Fruit fly (Drosophila melanogaster) Kc167 (cell line): Measurements from ENCODE around the gene CG14770.

Source experiments
- Myc ChIP-seq: fragments of >200 bp; optimal IDR thresholded peaks from 2 replicates; lab custom pipeline; 2017; ENCODE audit warnings: missing external identifiers
- Sin3A ChIP-seq: fragments of >200 bp; optimal IDR thresholded peaks from 2 replicates; lab custom pipeline; 2018; ENCODE audit warnings: missing external identifiers
- h ChIP-seq: fragments of >200 bp; optimal IDR thresholded peaks from 3 replicates; lab custom pipeline; 2018; ENCODE audit warnings: missing external identifiers
- insv ChIP-seq: fragments of >200 bp; optimal IDR thresholded peaks from 3 replicates; lab custom pipeline; 2018; ENCODE audit warnings: missing external identifiers
- psq ChIP-seq: fragments of >200 bp; optimal IDR thresholded peaks from 2 replicates; lab custom pipeline; 2017; ENCODE audit warnings: missing external identifiers
- ttk ChIP-seq: sonication (Bioruptor generic); optimal IDR thresholded peaks from 2 replicates; lab custom pipeline; 2017; ENCODE audit warnings: missing external identifiers

Gene CG14770

DNA sequence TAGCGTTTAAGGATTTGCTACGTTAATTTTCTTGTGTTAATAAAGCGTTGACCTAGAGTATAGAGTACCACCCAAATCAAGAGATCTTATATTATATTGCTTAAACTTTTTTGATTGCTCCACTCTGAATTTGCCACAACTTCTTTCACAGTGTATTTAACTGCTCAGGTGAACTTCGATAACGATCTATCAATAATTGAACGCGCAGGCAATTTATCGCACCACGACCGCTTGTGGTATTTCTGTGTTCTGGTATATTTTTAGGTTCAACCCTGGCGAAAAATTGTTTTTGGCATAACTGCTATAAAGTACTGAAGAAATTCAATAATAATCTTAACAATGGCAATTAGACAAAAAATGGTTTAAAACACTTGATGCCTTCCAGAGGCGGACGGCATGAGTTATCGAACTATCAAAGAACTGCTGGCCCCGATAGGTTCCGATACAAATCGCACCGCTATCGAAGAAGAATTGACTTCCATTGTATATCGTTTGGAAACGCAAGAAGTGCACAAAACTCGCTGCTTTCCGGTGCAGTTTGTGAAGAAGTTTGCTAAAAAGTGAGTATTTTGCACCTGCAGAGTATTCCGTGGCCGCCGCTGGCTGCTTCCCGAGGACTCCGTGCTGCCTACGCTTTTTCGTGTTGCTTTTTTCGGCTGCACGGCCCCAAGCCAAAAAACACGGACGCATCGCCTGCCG lies 1.2 kb downstream of the CG14770 start, which contains the start of gene ssx:
TSS of gene ssx (plus strand) at position 477 of the 699 bp plus-strand sequence.
- TF ChIP-seq Myc (no peak), ttk (lab: Kevin White, UChicago) (no peak), psq (lab: Kevin White, UChicago) (no peak)

DNA sequence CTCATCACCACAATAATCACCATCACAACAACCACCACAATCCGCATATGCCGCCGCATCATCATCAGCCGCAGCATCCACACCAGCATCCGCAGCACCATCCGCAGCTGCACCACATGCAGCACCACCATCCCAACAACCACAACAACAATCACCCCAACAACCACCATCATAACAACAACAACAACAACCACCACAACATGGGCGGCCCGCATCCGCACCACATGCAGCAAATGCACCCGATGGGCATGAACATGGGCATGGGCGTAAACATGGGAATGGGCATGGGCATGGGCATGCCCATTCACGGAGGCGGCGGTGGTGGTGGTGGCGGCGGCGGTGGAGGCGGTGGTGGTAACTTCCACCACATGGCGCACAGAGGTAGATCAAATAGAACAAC lies 3.6 kb downstream of the CG14770 start:
- TF ChIP-seq Sin3A (lab: Kevin White, UChicago) (no peak), h (lab: Kevin White, UChicago) (no peak), Myc (no peak), psq (lab: Kevin White, UChicago) (no peak), insv (lab: Kevin White, UChicago) (no peak), ttk (lab: Kevin White, UChicago) (no peak)

DNA sequence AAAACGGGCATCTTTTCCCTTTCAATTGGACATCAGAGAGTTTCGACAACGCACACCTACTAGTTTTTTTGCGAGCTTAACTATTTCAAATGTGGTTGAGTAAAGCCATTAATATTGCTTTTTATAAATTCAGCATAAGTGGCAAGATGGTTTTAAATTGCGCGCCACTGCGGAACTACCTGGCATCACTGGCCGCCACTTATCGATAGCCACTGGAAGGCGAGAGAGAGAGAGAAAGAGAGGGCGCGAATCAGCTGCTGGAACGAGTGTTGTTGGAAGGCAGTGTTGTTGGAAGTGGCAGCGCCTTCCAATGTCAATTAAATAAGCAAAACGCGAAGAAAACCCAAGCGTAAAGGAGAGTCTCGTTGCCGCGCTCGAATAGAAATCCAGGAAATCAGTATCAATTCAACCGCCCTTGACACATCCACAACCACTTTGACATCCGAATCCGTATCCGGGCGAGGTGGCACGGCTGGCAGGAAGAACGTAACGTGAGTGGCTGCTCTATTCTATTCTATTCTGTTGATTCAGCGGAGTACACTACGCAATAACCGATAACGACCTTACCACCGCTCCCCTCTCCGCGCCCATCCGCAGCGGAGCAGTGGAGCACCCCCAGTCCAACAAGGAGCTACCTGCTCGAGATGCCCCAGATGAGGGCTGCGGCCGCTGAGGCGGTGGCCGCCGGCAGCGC lies 6.4 kb downstream of the CG14770 start, which contains the start of gene AMPKalpha:
TSS of gene AMPKalpha (plus strand) at position 272 of the 694 bp plus-strand sequence.
- no peak for TF ChIP-seq ttk (lab: Kevin White, UChicago)
- no peak for TF ChIP-seq insv (lab: Kevin White, UChicago)
- TF ChIP-seq Sin3A (lab: Kevin White, UChicago) = no peak
- no peak for TF ChIP-seq psq (lab: Kevin White, UChicago)
- TF ChIP-seq Myc = no peak
- no peak for TF ChIP-seq h (lab: Kevin White, UChicago)

DNA sequence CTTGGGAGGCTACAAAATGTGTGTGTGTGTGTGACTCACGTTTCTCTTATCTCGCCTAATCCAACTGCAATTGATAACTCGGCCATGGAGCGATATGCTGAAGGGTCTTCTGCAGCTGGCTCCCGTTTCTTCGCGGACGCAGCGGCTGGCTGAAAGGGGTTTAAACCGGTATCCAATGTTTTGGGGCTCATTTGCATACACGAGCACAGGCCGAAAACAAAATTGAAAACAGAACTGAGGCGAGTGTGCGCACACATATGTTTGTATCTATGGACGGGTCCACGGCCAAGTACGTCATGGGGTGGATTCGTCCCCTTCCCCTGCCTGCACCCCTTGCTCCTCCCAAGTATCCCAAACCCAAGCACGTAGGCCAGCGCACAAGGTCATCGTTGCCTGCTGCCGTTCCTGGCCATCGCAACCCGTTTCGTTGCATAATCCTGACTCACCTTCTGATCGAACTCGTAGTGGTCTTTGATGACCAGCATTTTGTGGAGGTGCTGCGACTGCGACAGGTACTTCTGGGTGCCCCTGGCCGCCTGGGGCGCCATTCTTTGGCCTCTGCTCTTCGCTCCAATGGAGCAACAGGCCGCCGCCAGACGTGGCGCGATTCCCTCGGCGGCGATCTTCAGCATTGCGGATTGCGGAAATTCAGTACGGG lies 10.8 kb downstream of the CG14770 start:
- TF ChIP-seq h (lab: Kevin White, UChicago) (no peak), Myc (no peak), insv (lab: Kevin White, UChicago) (no peak), psq (lab: Kevin White, UChicago) (no peak)

DNA sequence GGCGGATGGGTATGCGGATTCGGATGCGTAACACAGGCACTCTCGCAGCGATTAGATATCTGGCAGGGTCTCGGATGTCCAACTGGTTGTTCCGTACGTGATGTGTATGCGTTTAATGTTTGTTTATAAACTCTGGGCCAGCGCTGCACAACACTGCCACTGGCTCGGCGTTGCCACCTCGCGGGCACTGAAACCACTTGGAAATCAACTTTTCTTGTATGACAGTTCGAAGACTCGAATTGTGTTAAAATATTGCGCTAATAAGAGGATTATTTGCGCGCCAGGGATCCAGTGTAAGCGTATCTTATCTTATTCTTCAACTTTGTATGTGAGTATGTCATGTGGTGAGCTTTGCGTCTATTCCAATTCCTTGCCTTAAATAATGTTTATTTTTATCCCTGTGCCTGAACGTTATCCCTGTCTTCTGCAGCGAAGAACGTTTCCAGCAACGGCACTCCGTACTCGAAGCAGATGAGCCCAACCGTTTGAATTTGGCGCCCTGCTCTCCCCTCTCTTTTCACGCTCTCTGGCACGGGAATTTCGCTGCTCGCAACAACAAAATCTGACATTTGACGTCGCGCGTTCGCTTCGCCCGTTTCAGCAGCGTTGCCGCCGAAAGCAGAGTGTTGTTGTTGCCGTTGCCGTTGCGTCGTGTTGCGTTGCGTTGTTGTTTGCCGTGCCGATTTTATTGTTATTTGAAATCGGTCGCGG lies 11.5 kb downstream of the CG14770 start, which contains the start of the genes CG3719 and CG32813:
TSS of gene CG3719 (minus strand) at position 131 of the 711 bp plus-strand sequence.
TSS of gene CG32813 (plus strand) at position 565 of the 711 bp plus-strand sequence.
- TF ChIP-seq ttk (lab: Kevin White, UChicago) (no peak), psq (lab: Kevin White, UChicago) (no peak), Sin3A (lab: Kevin White, UChicago) (no peak), h (lab: Kevin White, UChicago) (no peak), insv (lab: Kevin White, UChicago) (no peak), Myc (no peak)

DNA sequence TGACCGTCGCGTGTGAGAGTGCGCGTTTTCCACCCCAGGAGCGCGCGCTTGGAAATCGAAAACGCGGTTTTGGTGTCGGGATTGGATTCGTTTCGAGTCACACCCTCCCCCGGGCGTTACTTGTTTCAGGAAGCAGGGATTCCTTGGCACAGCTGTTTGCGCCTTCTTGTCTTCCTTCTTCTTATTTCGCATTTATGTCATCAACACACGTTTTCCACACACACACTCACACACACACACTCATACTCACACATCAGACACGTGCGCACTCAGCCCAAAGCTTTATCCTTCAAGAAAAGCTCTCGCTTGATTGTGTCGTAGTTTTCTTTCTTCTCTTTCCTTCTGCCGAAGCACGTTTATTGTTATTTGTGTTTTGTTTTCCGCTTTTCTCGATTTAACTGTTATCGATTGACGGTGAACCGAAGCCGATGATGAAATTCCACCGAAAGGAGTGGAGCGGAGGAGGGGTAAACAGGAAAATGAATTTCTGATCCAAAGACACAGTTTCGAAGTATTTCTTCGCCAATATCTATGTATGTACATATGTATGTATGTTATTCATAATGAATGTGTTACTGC lies 12.5 kb downstream of the CG14770 start:
- TF ChIP-seq psq (lab: Kevin White, UChicago) = no peak
- TF ChIP-seq Sin3A (lab: Kevin White, UChicago) = no peak
- TF ChIP-seq ttk (lab: Kevin White, UChicago) = no peak
- TF ChIP-seq h (lab: Kevin White, UChicago) = no peak
- no peak for TF ChIP-seq Myc
- no peak for TF ChIP-seq insv (lab: Kevin White, UChicago)

DNA sequence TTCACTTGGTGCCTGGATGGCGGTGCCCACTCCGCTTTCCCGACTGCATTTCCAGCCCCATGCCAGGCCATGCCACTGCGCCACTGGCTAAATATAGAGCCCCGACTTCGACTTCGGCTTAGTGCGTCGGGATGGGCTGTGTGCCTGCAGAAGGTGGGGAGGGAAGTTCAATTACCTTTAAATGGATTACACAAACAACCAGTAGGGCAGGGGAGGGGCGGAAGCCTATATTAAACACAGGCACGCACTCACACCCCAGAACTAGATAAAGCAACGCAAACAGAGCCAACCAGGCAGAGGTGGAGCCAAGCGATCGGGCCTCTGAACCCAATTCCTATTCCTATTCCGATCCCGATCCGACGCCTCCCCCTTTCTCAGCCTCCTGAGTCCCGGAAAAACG lies 13.4 kb downstream of the CG14770 start:
- TF ChIP-seq Sin3A (lab: Kevin White, UChicago) (no peak), psq (lab: Kevin White, UChicago) (no peak), insv (lab: Kevin White, UChicago) (no peak), h (lab: Kevin White, UChicago) (no peak), Myc (no peak), ttk (lab: Kevin White, UChicago) (no peak)

DNA sequence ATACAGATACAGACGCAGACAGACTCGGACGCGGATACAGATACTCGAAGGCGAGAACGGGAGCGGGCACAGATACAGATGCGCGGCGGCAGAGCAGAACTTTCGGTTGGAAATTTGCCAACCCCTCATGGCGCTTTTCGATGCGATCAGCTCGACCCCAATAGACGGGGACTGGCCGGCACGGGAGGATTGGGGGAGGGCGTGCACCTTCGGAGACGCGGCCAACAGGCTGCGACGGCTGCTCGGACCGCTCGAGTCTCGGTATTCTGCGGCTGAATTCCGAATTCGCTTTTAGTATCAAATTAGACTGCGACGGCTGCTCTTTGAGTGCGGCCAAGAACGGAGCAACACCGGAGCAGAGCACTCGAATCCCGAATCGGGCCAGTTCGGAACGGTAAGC lies 15.2 kb downstream of the CG14770 start:
- TF ChIP-seq psq (lab: Kevin White, UChicago) = no peak
- no peak for TF ChIP-seq insv (lab: Kevin White, UChicago)
- no peak for TF ChIP-seq h (lab: Kevin White, UChicago)
- TF ChIP-seq Myc = no peak
- TF ChIP-seq ttk (lab: Kevin White, UChicago) = no peak
- no peak for TF ChIP-seq Sin3A (lab: Kevin White, UChicago)

DNA sequence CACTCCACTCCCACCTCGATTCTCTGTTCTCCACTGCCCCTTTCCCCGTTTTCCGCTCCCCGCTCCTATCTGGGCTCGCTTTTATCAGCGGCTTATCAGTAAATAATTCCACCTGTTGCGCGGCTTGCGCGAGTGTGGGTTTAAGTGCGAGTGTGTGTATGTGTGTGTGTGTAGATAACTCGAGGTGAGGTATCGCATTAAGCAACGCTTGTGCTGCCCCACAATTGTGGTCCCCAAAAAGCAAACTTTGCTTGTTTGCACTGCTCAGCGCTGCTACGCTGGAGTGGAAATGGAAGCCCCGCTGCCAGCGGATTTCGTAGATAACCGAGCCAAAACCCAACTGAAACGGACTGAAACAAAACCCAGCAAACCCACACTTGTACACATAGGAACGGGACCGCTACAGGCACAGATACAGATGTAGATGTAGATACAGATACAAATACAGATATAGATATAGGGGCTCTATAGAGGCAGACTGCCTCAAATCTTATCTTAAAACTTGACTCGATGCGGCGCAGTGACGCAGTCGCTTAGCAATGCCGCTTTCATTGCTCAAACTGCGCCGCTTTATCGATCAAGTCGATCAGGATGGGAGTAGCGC lies 18.2 kb downstream of the CG14770 start:
- TF ChIP-seq psq (lab: Kevin White, UChicago) (no peak), insv (lab: Kevin White, UChicago) (no peak), ttk (lab: Kevin White, UChicago) (no peak), Sin3A (lab: Kevin White, UChicago) (no peak), h (lab: Kevin White, UChicago) (no peak), Myc (no peak)

DNA sequence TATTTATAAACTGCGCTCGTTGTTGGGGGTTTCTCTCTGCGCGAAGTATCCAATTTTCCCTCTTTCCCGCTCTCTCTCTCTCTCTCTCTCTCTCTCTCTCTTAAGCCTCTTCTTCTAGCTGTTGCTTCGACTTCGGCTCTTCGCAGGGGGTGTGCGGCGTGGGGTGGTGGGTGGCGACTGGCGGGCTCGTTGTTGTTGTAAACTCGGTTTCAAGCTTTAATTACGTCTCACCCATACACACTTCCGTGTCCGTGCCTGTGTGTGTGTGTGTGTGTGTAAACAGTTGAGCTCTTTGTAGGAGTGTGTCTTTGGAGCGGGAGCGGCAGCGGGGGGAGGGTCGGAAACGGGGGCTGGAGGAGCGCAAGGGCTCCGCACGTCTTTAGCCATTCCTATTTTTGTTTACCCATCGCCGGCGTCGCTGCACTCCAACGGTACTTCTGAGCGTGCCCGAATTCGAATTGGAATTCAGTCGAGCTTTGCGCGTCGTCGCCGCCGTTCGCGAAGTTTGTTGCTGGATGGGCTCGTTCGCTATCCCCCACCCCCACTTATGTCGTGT lies 19.2 kb downstream of the CG14770 start:
- TF ChIP-seq Sin3A (lab: Kevin White, UChicago) (no peak), ttk (lab: Kevin White, UChicago) (no peak), h (lab: Kevin White, UChicago) (no peak), insv (lab: Kevin White, UChicago) (no peak), psq (lab: Kevin White, UChicago) (no peak), Myc (no peak)
